Worm (Caenorhabditis elegans) whole organism, L2 larva: ENCODE results near the gene F26G1.1.

Experiments used
- R02D3.7 ChIP-seq: fragments of 150-350 bp; optimal IDR thresholded peaks from 2 replicates; lab custom pipeline; 2014; ENCODE audit warnings: missing biosample characterization, missing genetic modification characterization
- Y55F3AM.14 ChIP-seq: fragments of 200-800 bp; sonication (Bioruptor generic); optimal IDR thresholded peaks from 2 replicates; lab custom pipeline; 2018; ENCODE audit warnings: mild to moderate bottlenecking, missing genetic modification characterization, missing compliant biosample characterization
- aly-2 ChIP-seq: fragments of 150-350 bp; optimal IDR thresholded peaks from 2 replicates; lab custom pipeline; 2014; ENCODE audit warnings: missing biosample characterization, missing genetic modification characterization
- ceh-16 ChIP-seq: fragments of 150-350 bp; optimal IDR thresholded peaks from 2 replicates; lab custom pipeline; 2014; ENCODE audit warnings: missing biosample characterization, missing genetic modification characterization
- ceh-82 ChIP-seq: fragments of 150-350 bp; optimal IDR thresholded peaks from 2 replicates; lab custom pipeline; 2014; ENCODE audit warnings: missing biosample characterization, missing genetic modification characterization
- crh-2 ChIP-seq: sonication (generic microtip); optimal IDR thresholded peaks from 2 replicates; lab custom pipeline; 2017; ENCODE audit warnings: missing biosample characterization, missing genetic modification characterization
- dmd-4 ChIP-seq: sonication (generic microtip); optimal IDR thresholded peaks from 2 replicates; lab custom pipeline; 2017; ENCODE audit warnings: missing biosample characterization, missing genetic modification characterization
- egl-27 ChIP-seq: sonication (generic microtip); optimal IDR thresholded peaks from 3 replicates; lab custom pipeline; 2017; ENCODE audit warnings: missing biosample characterization, missing genetic modification reagents, missing genetic modification characterization
- elt-1 ChIP-seq: fragments of 150-350 bp; optimal IDR thresholded peaks from 2 replicates; lab custom pipeline; 2014; ENCODE audit warnings: missing biosample characterization, missing genetic modification characterization
- gmeb-1 ChIP-seq: fragments of 150-350 bp; optimal IDR thresholded peaks from 2 replicates; lab custom pipeline; 2014; ENCODE audit warnings: missing biosample characterization, missing genetic modification characterization
- lin-11 ChIP-seq: fragments of 150-350 bp; sonication (generic microtip); optimal IDR thresholded peaks from 2 replicates; lab custom pipeline; 2014; ENCODE audit warnings: missing biosample characterization, missing genetic modification characterization, inconsistent platforms, mixed read lengths
- lin-13 ChIP-seq: fragments of 150-350 bp; optimal IDR thresholded peaks from 2 replicates; lab custom pipeline; 2014; ENCODE audit warnings: missing biosample characterization, missing genetic modification reagents, missing genetic modification characterization
- lsy-2 ChIP-seq, 2 experiments: fragments of 150-350 bp in 1 of 2; sonication (generic microtip) in 1 of 2; optimal IDR thresholded peaks; 2 replicates each; lab custom pipeline; 2014 to 2017; ENCODE audit warnings: missing biosample characterization in 2 of 2, missing genetic modification characterization in 2 of 2
- mab-5 ChIP-seq: fragments of 150-350 bp; optimal IDR thresholded peaks from 2 replicates; lab custom pipeline; 2014; ENCODE audit warnings: missing biosample characterization, missing genetic modification characterization
- mbf-1 ChIP-seq: sonication (generic microtip); optimal IDR thresholded peaks from 2 replicates; lab custom pipeline; 2017; ENCODE audit warnings: missing biosample characterization, missing genetic modification characterization
- mdl-1 ChIP-seq, 2 experiments: fragments of 150-350 bp in 1 of 2; sonication (generic microtip) in 1 of 2; optimal IDR thresholded peaks; 2 replicates each; lab custom pipeline; 2017; ENCODE audit warnings: missing biosample characterization in 2 of 2, missing genetic modification characterization in 2 of 2
- nhr-12 ChIP-seq: fragments of 150-350 bp; optimal IDR thresholded peaks from 2 replicates; lab custom pipeline; 2014; ENCODE audit warnings: missing biosample characterization, missing genetic modification characterization
- nhr-129 ChIP-seq: fragments of 150-350 bp; optimal IDR thresholded peaks from 2 replicates; lab custom pipeline; 2014; ENCODE audit warnings: missing biosample characterization, missing genetic modification characterization
- nhr-21 ChIP-seq: fragments of 150-350 bp; optimal IDR thresholded peaks from 2 replicates; lab custom pipeline; 2014; ENCODE audit warnings: missing biosample characterization, missing genetic modification characterization
- nhr-23 ChIP-seq: fragments of 150-350 bp; optimal IDR thresholded peaks from 2 replicates; lab custom pipeline; 2014; ENCODE audit warnings: missing biosample characterization, missing genetic modification reagents, missing genetic modification characterization
- nhr-237 ChIP-seq: fragments of 150-350 bp; optimal IDR thresholded peaks from 2 replicates; lab custom pipeline; 2014; ENCODE audit warnings: missing biosample characterization, missing genetic modification characterization
- nhr-25 ChIP-seq: fragments of 150-350 bp; sonication (generic microtip); optimal IDR thresholded peaks from 3 replicates; lab custom pipeline; 2014; ENCODE audit warnings: missing biosample characterization, missing genetic modification characterization
- peb-1 ChIP-seq: fragments of 150-350 bp; optimal IDR thresholded peaks from 2 replicates; lab custom pipeline; 2014; ENCODE audit warnings: missing biosample characterization, missing genetic modification characterization
- sem-4 ChIP-seq: fragments of 150-350 bp; optimal IDR thresholded peaks from 2 replicates; lab custom pipeline; 2014; ENCODE audit warnings: missing biosample characterization, missing genetic modification reagents, missing genetic modification characterization
- skn-1 ChIP-seq: sonication (generic microtip); optimal IDR thresholded peaks from 2 replicates; lab custom pipeline; 2017; ENCODE audit warnings: missing biosample characterization, missing genetic modification characterization
- sma-3 ChIP-seq: sonication (generic microtip); optimal IDR thresholded peaks from 2 replicates; lab custom pipeline; 2016; ENCODE audit warnings: missing genetic modification reagents, missing genetic modification characterization, missing compliant biosample characterization
- sma-9 ChIP-seq, 2 experiments: fragments of 150-350 bp in 1 of 2; sonication (generic microtip) in 1 of 2; optimal IDR thresholded peaks; 2 replicates each; lab custom pipeline; 2014 to 2016; ENCODE audit warnings: missing genetic modification characterization in 2 of 2, mild to moderate bottlenecking in 1 of 2, missing biosample characterization in 1 of 2, missing compliant biosample characterization in 1 of 2, missing genetic modification reagents in 1 of 2, moderate library complexity in 1 of 2
- snpc-4 ChIP-seq: fragments of 150-350 bp; optimal IDR thresholded peaks from 2 replicates; lab custom pipeline; 2014; ENCODE audit warnings: missing biosample characterization, missing genetic modification characterization
- unc-39 ChIP-seq: fragments of 150-350 bp; optimal IDR thresholded peaks from 2 replicates; lab custom pipeline; 2014; ENCODE audit warnings: missing biosample characterization, missing genetic modification characterization
- unc-55 ChIP-seq: fragments of 150-350 bp; sonication (generic microtip); optimal IDR thresholded peaks from 3 replicates; lab custom pipeline; 2014; ENCODE audit warnings: missing biosample characterization, missing genetic modification reagents, missing genetic modification characterization
- unc-62 ChIP-seq: fragments of 150-350 bp; optimal IDR thresholded peaks from 2 replicates; lab custom pipeline; 2014; ENCODE audit warnings: missing biosample characterization, missing genetic modification reagents, missing genetic modification characterization
- ztf-1 ChIP-seq: fragments of 200-800 bp; sonication (Bioruptor generic); conservative IDR thresholded peaks from 2 replicates; pipeline ENCODE4 v1.3.6; 2022; ENCODE audit warnings: missing genetic modification characterization, missing compliant biosample characterization
- ztf-4 ChIP-seq: fragments of 150-350 bp; optimal IDR thresholded peaks from 2 replicates; lab custom pipeline; 2014; ENCODE audit warnings: missing biosample characterization, missing genetic modification characterization

Gene F26G1.1

ce11 chrII:4753133-4753532, 38.3 kb upstream of the F26G1.1 start, which contains the start of gene C27D9.1:
Gene C27D9.1 (plus strand): TSS chrII:4753413.
- TF ChIP-seq crh-2 (tag; lab: Kevin White, UChicago) (no peak), unc-62 (GFP tag; lab: Kevin White, UChicago) (no peak), unc-55 (GFP tag; lab: Kevin White, UChicago) (no peak), ceh-82 (tag; lab: Kevin White, UChicago) (no peak), aly-2 (tag; lab: Kevin White, UChicago) (no peak), nhr-12 (tag; lab: Kevin White, UChicago) (no peak), nhr-237 (tag; lab: Kevin White, UChicago) (no peak), peb-1 (tag; lab: Kevin White, UChicago) (no peak), ztf-4 (no peak), nhr-23 (tag; lab: Kevin White, UChicago) (no peak)

DNA sequence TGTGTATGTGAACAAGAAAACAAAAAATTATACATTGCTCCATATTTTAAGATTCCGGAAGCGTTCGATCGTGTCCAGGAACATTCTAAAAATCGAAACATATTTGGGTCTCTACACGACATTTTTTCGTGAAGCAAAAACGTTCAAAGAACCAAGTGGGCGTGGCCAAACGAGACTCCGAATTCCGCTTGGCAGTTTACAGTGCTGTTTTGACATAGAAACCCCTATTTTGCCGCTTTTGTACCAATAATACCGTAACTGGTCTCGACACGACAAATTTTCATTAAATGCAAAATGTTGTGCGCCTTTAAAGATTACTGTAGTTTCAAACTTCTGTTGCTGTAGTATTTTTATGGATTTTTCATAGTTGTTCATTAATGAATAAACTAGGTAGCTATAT, 35.8 kb upstream of the F26G1.1 start:
- no peak for TF ChIP-seq nhr-25
- no peak for TF ChIP-seq ceh-82 (tag; lab: Kevin White, UChicago)
- TF ChIP-seq Y55F3AM.14 (GFP tag; lab: Kevin White, UChicago), result no peak
- no peak for TF ChIP-seq sma-9 (GFP tag; optimal IDR thresholded peaks at IDR 0.05; lab: Kevin White, UChicago)
- TF ChIP-seq sma-9 (tag; optimal IDR thresholded peaks at IDR 0.05; lab: Kevin White, UChicago), result no peak
- no peak for TF ChIP-seq mbf-1
- TF ChIP-seq lsy-2 (tag; optimal IDR thresholded peaks at IDR 0.05; lab: Kevin White, UChicago), result no peak
- no peak for TF ChIP-seq nhr-21 (tag; lab: Kevin White, UChicago)
- TF ChIP-seq skn-1 (tag; lab: Kevin White, UChicago), result no peak
- no peak for TF ChIP-seq unc-39 (tag; lab: Kevin White, UChicago)
- no peak for TF ChIP-seq gmeb-1
- no peak for TF ChIP-seq aly-2 (tag; lab: Kevin White, UChicago)
- no peak for TF ChIP-seq nhr-23 (tag; lab: Kevin White, UChicago)
- TF ChIP-seq, all 48 proteins: peak for 0

DNA sequence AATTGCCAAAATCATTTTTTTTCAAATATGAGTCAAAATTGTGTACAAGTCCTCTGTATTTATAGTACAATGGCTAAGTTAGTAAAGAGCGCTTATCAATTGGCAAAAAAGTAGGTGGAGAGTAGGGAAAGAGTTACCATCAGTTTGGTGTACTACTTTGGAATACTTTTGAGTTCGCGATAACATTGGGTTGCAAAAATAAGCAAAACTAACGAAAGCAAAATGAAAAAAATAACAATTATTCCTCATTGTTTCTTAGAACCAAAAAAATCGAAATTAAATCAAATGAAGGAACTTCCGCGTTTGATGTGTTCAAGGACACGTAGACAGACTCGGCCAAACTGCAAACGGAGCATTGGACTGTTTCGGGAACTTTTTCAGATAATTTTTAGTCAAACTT, 34.7 kb upstream of the F26G1.1 start, which contains the start of gene C27D9.2:
C27D9.2 (minus strand) TSS at position 101 of the 400 bp plus-strand sequence.
- TF ChIP-seq crh-2 (tag; lab: Kevin White, UChicago) (no peak), Y55F3AM.14 (GFP tag; lab: Kevin White, UChicago) (no peak), elt-1 (tag; lab: Kevin White, UChicago) (no peak), sma-3 (GFP tag; lab: Kevin White, UChicago) (no peak), snpc-4 (no peak), lin-13 (GFP tag; lab: Kevin White, UChicago) (no peak), ceh-16 (tag; lab: Kevin White, UChicago) (no peak), R02D3.7 (tag; lab: Kevin White, UChicago) (no peak), nhr-25 (no peak), unc-55 (GFP tag; lab: Kevin White, UChicago) (no peak), nhr-23 (tag; lab: Kevin White, UChicago) (no peak), nhr-21 (tag; lab: Kevin White, UChicago) (no peak), egl-27 (tag; lab: Kevin White, UChicago) (no peak), lin-11 (tag; lab: Kevin White, UChicago) (no peak), nhr-12 (tag; lab: Kevin White, UChicago) (no peak), mab-5 (no peak), aly-2 (tag; lab: Kevin White, UChicago) (no peak), mdl-1 (tag; optimal IDR thresholded peaks at IDR 0.05; lab: Kevin White, UChicago) (no peak), sem-4 (no peak)

DNA sequence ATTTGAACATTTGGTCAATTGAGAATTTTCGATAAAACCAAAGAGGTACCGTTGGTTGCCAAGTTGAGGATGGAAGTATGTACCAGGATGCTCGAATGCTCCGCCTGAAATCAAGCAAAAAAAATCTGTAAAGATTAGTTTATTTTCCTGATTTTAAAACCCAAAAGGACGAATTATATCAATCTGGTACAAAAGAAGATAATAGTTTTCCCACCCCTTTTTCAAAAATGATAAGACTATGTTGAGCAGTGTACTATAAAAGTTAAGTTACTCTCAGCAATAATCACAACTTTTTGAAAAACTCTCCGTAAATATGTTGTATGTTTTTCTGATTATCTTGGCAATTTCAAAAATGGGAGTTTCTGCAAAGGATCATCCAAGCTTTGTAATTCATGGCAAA, 33.0 kb upstream of the F26G1.1 start, which contains the start of gene F26G1.3:
F26G1.3 (plus strand) TSS at position 301 of the 400 bp plus-strand sequence.
- TF ChIP-seq snpc-4 (no peak), ztf-1 (no peak), dmd-4 (tag; lab: Kevin White, UChicago) (no peak), nhr-129 (no peak), aly-2 (tag; lab: Kevin White, UChicago) (no peak)
- TF ChIP-seq, all 48 proteins: peak for 0

DNA sequence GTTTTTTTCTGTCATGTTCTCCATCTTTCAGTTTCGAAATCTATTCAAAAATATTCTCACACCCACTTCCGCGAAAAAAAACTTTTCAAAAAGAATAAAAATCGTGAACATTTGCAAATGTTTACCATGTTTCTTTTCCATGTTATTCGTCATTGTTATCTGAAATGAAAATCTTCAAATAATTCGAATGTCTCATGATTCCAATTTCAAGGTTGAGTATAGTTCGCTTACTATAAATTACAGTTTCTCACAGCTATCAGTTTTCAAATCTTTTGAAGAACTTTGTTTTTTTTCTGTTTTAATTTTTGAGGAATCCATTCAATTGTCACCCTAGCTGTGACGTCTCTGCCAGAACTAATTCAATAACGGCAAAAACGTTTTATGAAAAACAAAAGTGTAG, 31.6 kb upstream of the F26G1.1 start:
- TF ChIP-seq nhr-25, result peak; percentile 79
- peak; percentile 54 for TF ChIP-seq ceh-16 (tag; lab: Kevin White, UChicago)
- TF ChIP-seq crh-2 (tag; lab: Kevin White, UChicago), result peak; percentile 15
- no peak for TF ChIP-seq nhr-23 (tag; lab: Kevin White, UChicago)
